Worm (Caenorhabditis elegans): ENCODE results near the gene C24H12.4.

C24H12.4 gene

DNA sequence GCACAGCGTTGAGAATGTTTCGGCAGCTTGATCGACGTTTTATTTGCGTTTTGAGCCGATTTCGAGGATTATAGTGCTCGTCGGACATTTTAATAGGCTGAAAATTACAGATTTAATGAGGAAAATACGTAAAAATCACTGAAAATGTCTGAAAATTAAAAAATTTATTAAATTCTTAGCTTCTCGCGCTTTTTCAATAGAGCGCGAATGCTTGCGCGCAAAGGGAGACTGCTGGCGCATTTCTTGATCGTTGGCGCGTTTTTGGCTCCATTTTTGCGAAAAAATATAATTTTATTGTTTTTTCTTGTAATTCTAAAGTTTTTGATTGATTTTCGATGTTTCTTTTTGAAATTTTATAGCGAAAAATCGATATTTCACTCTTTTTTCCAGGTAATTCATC, at the start of gene C24H12.4, which contains the start of gene dnsn-1:
Gene C24H12.4, plus strand, starts transcription at position 391 of the 400 bp plus-strand sequence.
Gene dnsn-1, minus strand, starts transcription at position 101 of the 400 bp plus-strand sequence.
- TF ChIP-seq flt-1 (GFP tag; IDR thresholded peaks at IDR 0.05), result no peak
- TF ChIP-seq cog-1 (tag; optimal IDR thresholded peaks at IDR 0.05), result peak; percentile 62

DNA sequence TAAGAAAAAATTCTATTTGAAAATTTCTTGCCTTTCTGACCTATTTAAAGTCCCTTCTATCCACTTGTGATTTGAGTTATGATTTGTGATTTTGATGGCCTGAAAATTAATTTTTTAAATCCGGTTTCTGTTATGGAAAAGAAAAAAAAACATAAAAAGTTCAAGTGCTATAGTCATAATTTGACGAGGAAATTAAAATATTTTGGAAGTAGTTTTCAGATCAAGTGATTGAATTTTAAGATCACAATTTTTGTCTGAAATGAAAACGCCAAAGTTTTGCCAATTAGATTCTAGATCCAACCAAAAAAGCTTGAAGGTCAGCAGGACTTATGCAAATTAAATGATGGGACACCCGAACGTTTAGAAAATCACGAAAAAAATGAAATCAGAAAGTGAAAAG, 43.6 kb upstream of the C24H12.4 start, which contains the start of gene ptr-3:
Gene ptr-3, minus strand, starts transcription at position 101 of the 400 bp plus-strand sequence.
- no peak for TF ChIP-seq med-1 (GFP tag; optimal IDR thresholded peaks at IDR 0.05; ENCODE audit: insufficient read depth)
- no peak for TF ChIP-seq flt-1 (GFP tag; IDR thresholded peaks at IDR 0.05)
- TF ChIP-seq tab-1 (GFP tag; IDR thresholded peaks at IDR 0.05), result no peak
- no peak for TF ChIP-seq cog-1 (tag; optimal IDR thresholded peaks at IDR 0.05)
- TF ChIP-seq T22C8.4 (GFP tag; IDR thresholded peaks at IDR 0.05), result no peak
- no peak for TF ChIP-seq ztf-29 (GFP tag; IDR thresholded peaks at IDR 0.05)
- TF ChIP-seq ref-1 (GFP tag; conservative IDR thresholded peaks at IDR 0.05), result no peak
- no peak for TF ChIP-seq ztf-23 (GFP tag; IDR thresholded peaks at IDR 0.05)
- TF ChIP-seq klf-2 (GFP tag; conservative IDR thresholded peaks at IDR 0.05), result no peak

DNA sequence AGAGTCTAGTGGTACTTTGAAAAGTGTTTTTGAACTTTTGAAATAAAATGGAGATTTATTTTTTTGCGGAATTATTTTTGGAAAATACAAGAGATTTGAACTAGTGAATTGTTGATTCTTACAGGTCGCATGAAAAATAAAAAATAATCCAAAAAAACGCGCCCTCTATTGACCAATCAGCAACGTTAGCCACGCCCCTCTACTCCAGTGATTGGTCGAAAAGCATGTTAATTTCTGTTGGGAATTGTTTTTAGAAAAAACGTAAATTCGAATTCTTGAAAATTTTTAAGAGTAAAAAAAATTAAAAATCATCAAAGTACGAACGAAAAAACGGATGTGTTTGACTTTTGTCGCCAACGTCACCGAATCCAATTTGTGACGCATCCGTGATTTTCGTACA, 40.6 kb upstream of the C24H12.4 start:
- TF ChIP-seq ref-1 (GFP tag; conservative IDR thresholded peaks at IDR 0.05) (no peak), flt-1 (GFP tag; IDR thresholded peaks at IDR 0.05) (no peak), cog-1 (tag; optimal IDR thresholded peaks at IDR 0.05) (no peak), T22C8.4 (GFP tag; IDR thresholded peaks at IDR 0.05) (no peak), tab-1 (GFP tag; IDR thresholded peaks at IDR 0.05) (no peak), ztf-29 (GFP tag; IDR thresholded peaks at IDR 0.05) (no peak), ztf-23 (GFP tag; IDR thresholded peaks at IDR 0.05) (no peak), med-1 (GFP tag; optimal IDR thresholded peaks at IDR 0.05; ENCODE audit: insufficient read depth) (no peak), klf-2 (GFP tag; conservative IDR thresholded peaks at IDR 0.05) (no peak)

DNA sequence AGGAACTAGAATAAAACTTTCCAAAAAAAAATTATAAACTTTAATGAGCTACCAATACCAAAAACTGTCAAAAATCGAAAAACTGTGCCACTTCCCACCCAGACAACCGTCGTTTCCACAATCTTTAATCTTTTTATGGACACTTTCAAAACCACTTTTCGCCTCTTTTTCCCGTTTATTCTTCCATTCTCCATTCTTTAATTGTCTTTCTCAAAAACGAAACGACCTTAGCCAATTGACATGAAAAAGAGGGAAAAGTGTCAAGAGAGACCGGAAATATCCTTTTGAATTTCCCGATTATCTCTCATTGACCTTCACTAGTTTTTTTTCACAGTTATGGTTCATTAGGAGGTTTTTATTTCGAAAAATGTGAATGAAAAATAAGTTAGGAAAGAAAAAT, 39.5 kb upstream of the C24H12.4 start:
- TF ChIP-seq flt-1 (GFP tag; IDR thresholded peaks at IDR 0.05) (no peak), ztf-23 (GFP tag; IDR thresholded peaks at IDR 0.05) (no peak), T22C8.4 (GFP tag; IDR thresholded peaks at IDR 0.05) (no peak), tab-1 (GFP tag; IDR thresholded peaks at IDR 0.05) (no peak), cog-1 (tag; optimal IDR thresholded peaks at IDR 0.05) (no peak), ref-1 (GFP tag; conservative IDR thresholded peaks at IDR 0.05) (no peak), med-1 (GFP tag; optimal IDR thresholded peaks at IDR 0.05; ENCODE audit: insufficient read depth) (no peak), ztf-29 (GFP tag; IDR thresholded peaks at IDR 0.05) (no peak), klf-2 (GFP tag; conservative IDR thresholded peaks at IDR 0.05) (no peak)

DNA sequence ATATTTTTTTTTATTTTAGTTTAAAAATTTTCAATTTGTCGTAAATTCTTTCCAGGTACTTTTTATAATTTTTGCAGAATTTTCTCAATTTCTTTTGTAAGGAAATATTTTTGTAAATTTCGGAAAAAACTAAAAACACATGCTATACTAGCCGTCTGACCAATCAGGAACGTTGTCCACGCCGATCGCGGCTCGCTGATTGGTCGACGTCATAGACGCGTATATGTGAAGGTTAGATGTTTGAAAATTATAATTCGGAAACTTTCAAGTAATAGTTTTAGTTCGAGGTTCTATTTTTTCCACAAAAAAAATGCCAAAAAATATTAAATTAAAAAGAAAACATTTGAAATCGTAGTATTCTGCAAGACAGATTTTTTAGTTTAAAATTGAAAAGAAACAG, 38.8 kb upstream of the C24H12.4 start:
- TF ChIP-seq tab-1 (GFP tag; IDR thresholded peaks at IDR 0.05), result no peak
- TF ChIP-seq med-1 (GFP tag; optimal IDR thresholded peaks at IDR 0.05; ENCODE audit: insufficient read depth), result no peak
- TF ChIP-seq ztf-29 (GFP tag; IDR thresholded peaks at IDR 0.05), result no peak
- no peak for TF ChIP-seq ref-1 (GFP tag; conservative IDR thresholded peaks at IDR 0.05)
- TF ChIP-seq T22C8.4 (GFP tag; IDR thresholded peaks at IDR 0.05), result no peak
- TF ChIP-seq cog-1 (tag; optimal IDR thresholded peaks at IDR 0.05), result no peak
- no peak for TF ChIP-seq flt-1 (GFP tag; IDR thresholded peaks at IDR 0.05)
- TF ChIP-seq ztf-23 (GFP tag; IDR thresholded peaks at IDR 0.05), result no peak
- no peak for TF ChIP-seq klf-2 (GFP tag; conservative IDR thresholded peaks at IDR 0.05)

DNA sequence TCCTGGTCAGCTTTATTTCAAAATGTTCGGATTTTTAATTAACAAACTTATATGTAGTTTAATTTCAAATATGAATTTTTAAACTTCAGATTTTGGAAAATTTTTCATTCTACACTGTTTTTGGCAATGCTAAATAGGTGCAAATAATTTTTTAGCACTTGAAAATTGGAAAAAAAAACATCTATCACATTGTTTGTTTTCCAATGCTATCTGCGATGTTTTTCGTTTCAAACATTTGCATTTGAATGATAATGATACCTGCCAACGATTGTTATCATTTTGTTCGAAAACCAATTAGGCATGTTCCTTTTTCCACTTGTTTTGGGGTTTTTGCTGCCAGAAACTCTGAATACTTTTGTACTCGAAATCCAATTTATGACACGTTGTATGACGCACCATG, 36.1 kb upstream of the C24H12.4 start, which contains the start of gene C03H5.4:
Gene C03H5.4, plus strand, starts transcription at position 301 of the 400 bp plus-strand sequence.
- TF ChIP-seq med-1 (GFP tag; optimal IDR thresholded peaks at IDR 0.05; ENCODE audit: insufficient read depth), result no peak
- TF ChIP-seq tab-1 (GFP tag; IDR thresholded peaks at IDR 0.05), result no peak
- no peak for TF ChIP-seq ztf-29 (GFP tag; IDR thresholded peaks at IDR 0.05)
- TF ChIP-seq cog-1 (tag; optimal IDR thresholded peaks at IDR 0.05), result no peak
- TF ChIP-seq ref-1 (GFP tag; conservative IDR thresholded peaks at IDR 0.05), result no peak
- TF ChIP-seq flt-1 (GFP tag; IDR thresholded peaks at IDR 0.05), result no peak
- TF ChIP-seq T22C8.4 (GFP tag; IDR thresholded peaks at IDR 0.05), result no peak
- no peak for TF ChIP-seq ztf-23 (GFP tag; IDR thresholded peaks at IDR 0.05)

DNA sequence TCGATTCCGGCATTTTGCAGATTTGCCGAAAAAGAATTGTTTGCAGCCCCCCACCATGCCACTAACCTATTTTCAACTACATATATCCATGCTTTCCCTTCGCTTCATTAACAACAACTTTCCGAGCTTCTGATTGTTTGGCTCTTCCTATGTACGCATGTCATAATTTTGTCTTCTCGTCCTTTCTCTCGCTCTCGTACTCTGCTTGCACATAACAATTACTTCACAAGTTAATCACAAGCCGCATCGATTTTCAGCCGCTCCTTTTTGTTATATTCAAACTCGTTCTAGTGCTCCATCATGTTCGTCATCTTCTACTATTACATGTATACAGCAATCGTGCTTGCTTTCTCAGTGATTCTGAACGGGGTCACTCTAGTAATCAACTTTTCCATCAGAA, 32.7 kb upstream of the C24H12.4 start, which contains the start of gene C03H5.9:
Gene C03H5.9, plus strand, starts transcription at position 301 of the 400 bp plus-strand sequence.
- TF ChIP-seq med-1 (GFP tag; optimal IDR thresholded peaks at IDR 0.05; ENCODE audit: insufficient read depth) (no peak), ztf-23 (GFP tag; IDR thresholded peaks at IDR 0.05) (no peak), T22C8.4 (GFP tag; IDR thresholded peaks at IDR 0.05) (no peak), klf-2 (GFP tag; conservative IDR thresholded peaks at IDR 0.05) (no peak), tab-1 (GFP tag; IDR thresholded peaks at IDR 0.05) (no peak), ref-1 (GFP tag; conservative IDR thresholded peaks at IDR 0.05) (no peak), flt-1 (GFP tag; IDR thresholded peaks at IDR 0.05) (no peak), cog-1 (tag; optimal IDR thresholded peaks at IDR 0.05) (no peak), ztf-29 (GFP tag; IDR thresholded peaks at IDR 0.05) (no peak)

DNA sequence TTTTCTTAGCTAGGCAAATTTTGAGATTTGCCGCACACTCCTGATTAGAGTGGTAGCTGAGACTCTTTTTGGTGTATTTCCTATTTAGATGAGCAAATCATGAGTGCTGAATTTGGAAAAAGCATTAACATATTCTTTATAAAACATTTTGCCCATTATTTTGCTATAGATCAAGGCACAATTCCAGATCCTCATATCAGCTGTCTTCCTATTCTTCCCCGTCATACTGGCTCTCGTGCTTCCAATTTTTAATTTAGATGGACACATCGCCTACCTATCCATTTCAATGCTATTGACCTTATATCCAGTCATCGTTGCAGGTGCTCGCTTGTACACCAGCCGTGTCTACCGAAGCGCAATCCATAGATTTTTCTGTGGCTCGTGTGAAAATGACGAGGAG, 31.1 kb upstream of the C24H12.4 start, which contains the start of gene C03H5.7:
Gene C03H5.7, plus strand, starts transcription at position 301 of the 400 bp plus-strand sequence.
- TF ChIP-seq med-1 (GFP tag; optimal IDR thresholded peaks at IDR 0.05; ENCODE audit: insufficient read depth) (no peak), cog-1 (tag; optimal IDR thresholded peaks at IDR 0.05) (no peak), T22C8.4 (GFP tag; IDR thresholded peaks at IDR 0.05) (no peak), ref-1 (GFP tag; conservative IDR thresholded peaks at IDR 0.05) (no peak), ztf-23 (GFP tag; IDR thresholded peaks at IDR 0.05) (no peak), ztf-29 (GFP tag; IDR thresholded peaks at IDR 0.05) (no peak), klf-2 (GFP tag; conservative IDR thresholded peaks at IDR 0.05) (no peak), flt-1 (GFP tag; IDR thresholded peaks at IDR 0.05) (no peak), tab-1 (GFP tag; IDR thresholded peaks at IDR 0.05) (no peak)

DNA sequence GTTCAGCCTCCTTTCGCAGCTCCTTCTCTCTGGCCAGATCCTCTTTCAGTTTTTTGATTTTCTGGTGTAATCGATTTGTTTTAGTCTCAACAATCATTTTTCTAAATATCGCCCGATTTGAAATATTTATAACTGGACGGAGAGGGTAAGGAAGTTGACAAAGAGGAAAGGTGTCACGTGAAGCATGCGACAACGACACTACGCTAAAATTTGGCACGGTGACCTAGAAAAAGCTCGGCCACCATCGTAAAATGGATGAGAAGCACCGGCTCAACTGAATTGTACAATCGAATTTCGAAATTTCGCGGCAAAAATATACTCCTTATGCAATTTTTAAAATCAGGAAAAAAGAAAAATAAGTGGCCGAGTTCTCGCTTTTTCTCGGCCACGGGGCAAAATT, 25.8 kb upstream of the C24H12.4 start, which contains the start of gene C03H5.5:
Gene C03H5.5, minus strand, starts transcription at position 101 of the 400 bp plus-strand sequence.
- TF ChIP-seq T22C8.4 (GFP tag; IDR thresholded peaks at IDR 0.05) (no peak), ztf-29 (GFP tag; IDR thresholded peaks at IDR 0.05) (no peak), klf-2 (GFP tag; conservative IDR thresholded peaks at IDR 0.05) (no peak), ztf-23 (GFP tag; IDR thresholded peaks at IDR 0.05) (no peak), med-1 (GFP tag; optimal IDR thresholded peaks at IDR 0.05; ENCODE audit: insufficient read depth) (no peak), tab-1 (GFP tag; IDR thresholded peaks at IDR 0.05) (no peak), flt-1 (GFP tag; IDR thresholded peaks at IDR 0.05) (no peak), cog-1 (tag; optimal IDR thresholded peaks at IDR 0.05) (no peak), ref-1 (GFP tag; conservative IDR thresholded peaks at IDR 0.05) (no peak)

DNA sequence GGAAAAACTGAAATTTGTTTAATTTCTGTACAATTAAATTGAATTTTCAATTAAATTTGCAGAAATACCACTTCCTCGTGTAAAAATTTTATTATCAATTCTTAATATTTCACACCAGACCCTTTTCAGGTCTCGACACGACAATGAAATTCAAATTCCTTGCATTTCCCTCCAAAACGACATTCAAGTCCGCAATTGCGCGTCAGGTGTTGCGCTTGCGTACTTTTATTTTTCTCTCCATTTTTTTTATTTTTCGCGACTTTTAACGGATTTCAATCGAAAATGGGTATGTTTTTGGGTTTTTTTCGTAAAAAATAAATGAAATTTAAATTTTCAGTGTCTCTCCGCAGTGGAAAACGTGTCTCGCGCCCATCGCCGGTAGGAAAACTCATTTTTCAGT, 25.1 kb upstream of the C24H12.4 start, which contains the start of gene C03H5.3:
Gene C03H5.3, plus strand, starts transcription at position 132 of the 400 bp plus-strand sequence.
- TF ChIP-seq flt-1 (GFP tag; IDR thresholded peaks at IDR 0.05) (no peak), med-1 (GFP tag; optimal IDR thresholded peaks at IDR 0.05; ENCODE audit: insufficient read depth) (no peak), ref-1 (GFP tag; conservative IDR thresholded peaks at IDR 0.05) (no peak), tab-1 (GFP tag; IDR thresholded peaks at IDR 0.05) (no peak), ztf-23 (GFP tag; IDR thresholded peaks at IDR 0.05) (no peak)

All from whole organism, midembryonic.